Worm (Caenorhabditis elegans): ENCODE measurements around the gene gna-1.

gna-1 gene

DNA sequence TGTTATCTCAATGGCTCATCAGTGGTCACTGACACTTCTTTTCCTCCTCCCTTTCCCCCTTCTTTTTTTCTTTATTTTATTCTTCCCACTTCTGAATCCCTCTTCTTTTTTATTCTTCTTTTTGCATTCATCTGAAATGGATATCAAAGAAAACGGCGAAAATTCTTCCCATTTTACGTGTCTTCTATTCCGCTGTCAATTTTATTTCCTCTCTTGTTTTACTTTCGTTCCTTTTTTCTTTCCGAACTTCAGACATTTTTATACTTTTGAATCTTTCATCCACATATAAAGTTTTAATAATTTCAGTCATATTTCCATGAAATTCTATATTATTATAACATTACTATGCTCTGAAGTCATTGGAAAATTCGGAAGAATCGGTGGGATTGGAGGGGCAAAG, 32.7 kb downstream of the gna-1 start, which contains the start of gene B0024.3:
B0024.3 (plus strand) TSS at position 301 of the 400 bp plus-strand sequence.
- TF ChIP-seq flt-1 (GFP tag; IDR thresholded peaks at IDR 0.05), result no peak
- no peak for TF ChIP-seq ztf-23 (GFP tag; IDR thresholded peaks at IDR 0.05)
- TF ChIP-seq cog-1 (tag; optimal IDR thresholded peaks at IDR 0.05), result no peak
- TF ChIP-seq T22C8.4 (GFP tag; IDR thresholded peaks at IDR 0.05), result no peak
- no peak for TF ChIP-seq klf-2 (GFP tag; conservative IDR thresholded peaks at IDR 0.05)
- no peak for TF ChIP-seq ref-1 (GFP tag; conservative IDR thresholded peaks at IDR 0.05)
- TF ChIP-seq med-1 (GFP tag; optimal IDR thresholded peaks at IDR 0.05; ENCODE audit: insufficient read depth), result no peak
- TF ChIP-seq ztf-29 (GFP tag; IDR thresholded peaks at IDR 0.05), result no peak
- no peak for TF ChIP-seq tab-1 (GFP tag; IDR thresholded peaks at IDR 0.05)

DNA sequence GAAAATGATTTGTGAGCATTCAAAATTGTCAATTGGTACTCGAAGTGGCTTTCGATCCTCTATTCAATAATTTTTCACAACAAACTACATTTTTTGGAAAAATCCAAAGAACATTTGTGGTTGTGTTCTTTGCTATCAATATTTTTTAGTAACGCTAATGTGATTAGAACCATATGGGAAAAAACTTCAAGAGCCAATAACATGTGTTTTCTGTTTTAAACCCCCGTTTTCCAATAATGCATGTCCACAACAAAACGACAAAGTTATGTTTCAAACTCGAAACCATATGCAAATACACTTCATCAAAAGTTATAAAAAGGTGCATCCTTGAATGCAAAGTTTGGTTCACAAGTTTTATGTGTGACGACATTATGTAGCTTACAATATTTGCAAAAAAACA, 34.1 kb downstream of the gna-1 start:
- TF ChIP-seq tab-1 (GFP tag; IDR thresholded peaks at IDR 0.05) (no peak), flt-1 (GFP tag; IDR thresholded peaks at IDR 0.05) (no peak), T22C8.4 (GFP tag; IDR thresholded peaks at IDR 0.05) (no peak), ref-1 (GFP tag; conservative IDR thresholded peaks at IDR 0.05) (no peak), ztf-29 (GFP tag; IDR thresholded peaks at IDR 0.05) (no peak), klf-2 (GFP tag; conservative IDR thresholded peaks at IDR 0.05) (no peak), ztf-23 (GFP tag; IDR thresholded peaks at IDR 0.05) (no peak), cog-1 (tag; optimal IDR thresholded peaks at IDR 0.05) (no peak), med-1 (GFP tag; optimal IDR thresholded peaks at IDR 0.05; ENCODE audit: insufficient read depth) (no peak)

DNA sequence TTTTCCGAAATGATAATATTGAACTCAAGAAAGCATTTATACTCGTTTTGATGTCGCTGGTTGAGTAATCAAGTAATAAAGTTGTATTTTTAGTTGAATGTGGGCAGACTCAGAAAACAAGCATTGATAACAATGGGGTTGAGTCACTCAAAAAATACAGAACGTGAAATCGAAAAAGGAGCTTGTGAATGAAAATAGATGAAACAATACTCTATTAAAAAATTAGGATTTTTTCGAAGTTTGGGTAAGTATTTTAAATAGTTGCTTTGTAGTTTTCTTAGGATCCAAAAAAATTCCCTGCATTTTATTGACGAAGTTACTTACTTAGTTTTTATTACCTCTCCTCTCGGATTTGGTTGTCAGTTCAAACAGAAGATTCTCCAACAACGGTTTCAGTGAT, 36.5 kb downstream of the gna-1 start, which contains the start of gene lys-3:
lys-3 (minus strand) TSS at position 101 of the 400 bp plus-strand sequence.
- TF ChIP-seq cog-1 (tag; optimal IDR thresholded peaks at IDR 0.05) (no peak), ref-1 (GFP tag; conservative IDR thresholded peaks at IDR 0.05) (no peak), flt-1 (GFP tag; IDR thresholded peaks at IDR 0.05) (no peak), ztf-29 (GFP tag; IDR thresholded peaks at IDR 0.05) (no peak), med-1 (GFP tag; optimal IDR thresholded peaks at IDR 0.05; ENCODE audit: insufficient read depth) (no peak), tab-1 (GFP tag; IDR thresholded peaks at IDR 0.05) (no peak)

DNA sequence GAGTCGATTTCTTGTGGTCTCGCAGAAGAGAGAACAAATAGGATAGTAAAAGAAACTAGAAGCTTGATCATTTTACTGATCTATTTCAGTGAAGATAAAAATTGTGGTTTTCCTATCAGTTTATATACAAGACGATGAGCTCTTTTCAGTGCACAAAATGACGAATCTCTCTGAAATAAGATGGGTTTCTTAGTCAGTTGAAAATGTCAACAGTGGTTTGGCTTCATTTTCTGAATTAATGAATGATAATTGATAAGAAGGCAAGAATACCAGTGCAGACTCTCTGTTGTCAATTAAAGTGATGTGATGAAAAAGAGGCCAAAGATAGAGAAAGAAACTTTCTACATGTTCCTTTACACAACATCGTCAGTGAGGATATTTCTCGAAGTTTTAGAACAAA, 38.6 kb downstream of the gna-1 start, which contains the start of gene lys-2:
lys-2 (minus strand) TSS at position 101 of the 400 bp plus-strand sequence.
- TF ChIP-seq med-1 (GFP tag; optimal IDR thresholded peaks at IDR 0.05; ENCODE audit: insufficient read depth) (no peak), flt-1 (GFP tag; IDR thresholded peaks at IDR 0.05) (no peak), tab-1 (GFP tag; IDR thresholded peaks at IDR 0.05) (no peak), cog-1 (tag; optimal IDR thresholded peaks at IDR 0.05) (no peak), T22C8.4 (GFP tag; IDR thresholded peaks at IDR 0.05) (no peak), klf-2 (GFP tag; conservative IDR thresholded peaks at IDR 0.05) (no peak)

DNA sequence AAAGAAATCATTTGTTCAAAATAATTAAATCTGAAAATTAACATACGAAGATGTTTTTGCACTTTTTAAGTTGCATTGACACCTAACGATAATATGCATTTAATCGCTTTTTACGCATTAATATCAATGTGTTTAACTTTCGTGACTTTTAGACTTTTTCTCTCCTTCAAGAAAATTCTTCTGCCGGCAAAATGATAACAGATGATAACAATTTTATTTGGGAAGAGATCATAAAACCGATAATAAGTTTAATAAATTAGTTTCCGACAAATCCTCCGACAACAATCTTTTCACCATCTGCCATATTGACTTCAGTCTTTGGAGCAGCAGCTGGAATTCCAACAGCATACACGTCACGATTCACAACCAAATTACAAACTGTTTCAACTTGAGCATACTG, 39.8 kb downstream of the gna-1 start:
- TF ChIP-seq T22C8.4 (GFP tag; IDR thresholded peaks at IDR 0.05) (no peak), cog-1 (tag; optimal IDR thresholded peaks at IDR 0.05) (no peak), tab-1 (GFP tag; IDR thresholded peaks at IDR 0.05) (no peak), klf-2 (GFP tag; conservative IDR thresholded peaks at IDR 0.05) (no peak), ref-1 (GFP tag; conservative IDR thresholded peaks at IDR 0.05) (no peak), ztf-29 (GFP tag; IDR thresholded peaks at IDR 0.05) (no peak), med-1 (GFP tag; optimal IDR thresholded peaks at IDR 0.05; ENCODE audit: insufficient read depth) (no peak), flt-1 (GFP tag; IDR thresholded peaks at IDR 0.05) (no peak), ztf-23 (GFP tag; IDR thresholded peaks at IDR 0.05) (no peak)

DNA sequence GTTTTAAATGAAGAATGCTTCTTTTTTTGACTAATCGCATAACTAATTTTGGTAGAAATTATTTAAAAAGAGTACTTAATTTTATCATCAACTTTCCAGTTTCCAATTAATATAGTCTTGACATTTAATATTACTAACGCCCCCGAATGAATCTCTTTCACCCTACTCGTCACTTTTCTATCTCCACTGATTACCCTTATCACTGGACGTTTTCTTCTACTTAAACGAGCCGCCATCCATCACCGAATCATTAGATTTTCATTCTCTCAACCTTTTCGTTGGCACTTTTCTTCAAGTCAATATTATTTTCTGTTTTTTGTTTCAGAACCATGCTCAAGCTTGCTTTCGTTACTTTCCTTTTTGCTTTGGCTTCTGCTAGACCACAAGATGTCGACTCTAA, 42.4 kb downstream of the gna-1 start, which contains the start of gene lys-1:
lys-1 (plus strand) TSS at position 326 of the 400 bp plus-strand sequence.
- no peak for TF ChIP-seq T22C8.4 (GFP tag; IDR thresholded peaks at IDR 0.05)
- no peak for TF ChIP-seq tab-1 (GFP tag; IDR thresholded peaks at IDR 0.05)
- TF ChIP-seq klf-2 (GFP tag; conservative IDR thresholded peaks at IDR 0.05), result no peak
- no peak for TF ChIP-seq flt-1 (GFP tag; IDR thresholded peaks at IDR 0.05)
- no peak for TF ChIP-seq ref-1 (GFP tag; conservative IDR thresholded peaks at IDR 0.05)
- TF ChIP-seq cog-1 (tag; optimal IDR thresholded peaks at IDR 0.05), result no peak
- no peak for TF ChIP-seq ztf-29 (GFP tag; IDR thresholded peaks at IDR 0.05)
- no peak for TF ChIP-seq ztf-23 (GFP tag; IDR thresholded peaks at IDR 0.05)
- no peak for TF ChIP-seq med-1 (GFP tag; optimal IDR thresholded peaks at IDR 0.05; ENCODE audit: insufficient read depth)

DNA sequence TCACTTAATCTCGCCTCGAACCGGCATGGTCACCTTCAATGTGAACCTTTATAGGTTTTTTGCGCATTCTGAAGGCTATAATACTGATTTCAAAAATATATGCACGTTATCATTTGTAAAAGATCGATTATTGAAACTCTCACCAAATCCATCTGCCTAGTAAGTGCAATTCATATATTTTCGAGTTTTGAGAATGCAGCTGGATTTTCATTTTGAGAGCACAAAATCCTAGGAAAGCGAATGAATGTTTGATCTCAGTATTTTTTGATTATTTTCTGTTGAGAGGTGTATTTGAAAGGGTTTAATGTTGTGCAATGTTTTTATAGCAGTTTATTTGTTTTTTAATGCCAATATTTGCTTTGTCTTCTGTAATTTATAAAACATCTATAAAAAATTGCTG, 43.9 kb downstream of the gna-1 start:
- TF ChIP-seq cog-1 (tag; optimal IDR thresholded peaks at IDR 0.05) (no peak), klf-2 (GFP tag; conservative IDR thresholded peaks at IDR 0.05) (no peak), ztf-29 (GFP tag; IDR thresholded peaks at IDR 0.05) (no peak), tab-1 (GFP tag; IDR thresholded peaks at IDR 0.05) (no peak), ref-1 (GFP tag; conservative IDR thresholded peaks at IDR 0.05) (no peak), ztf-23 (GFP tag; IDR thresholded peaks at IDR 0.05) (no peak), T22C8.4 (GFP tag; IDR thresholded peaks at IDR 0.05) (no peak), med-1 (GFP tag; optimal IDR thresholded peaks at IDR 0.05; ENCODE audit: insufficient read depth) (no peak), flt-1 (GFP tag; IDR thresholded peaks at IDR 0.05) (no peak)

DNA sequence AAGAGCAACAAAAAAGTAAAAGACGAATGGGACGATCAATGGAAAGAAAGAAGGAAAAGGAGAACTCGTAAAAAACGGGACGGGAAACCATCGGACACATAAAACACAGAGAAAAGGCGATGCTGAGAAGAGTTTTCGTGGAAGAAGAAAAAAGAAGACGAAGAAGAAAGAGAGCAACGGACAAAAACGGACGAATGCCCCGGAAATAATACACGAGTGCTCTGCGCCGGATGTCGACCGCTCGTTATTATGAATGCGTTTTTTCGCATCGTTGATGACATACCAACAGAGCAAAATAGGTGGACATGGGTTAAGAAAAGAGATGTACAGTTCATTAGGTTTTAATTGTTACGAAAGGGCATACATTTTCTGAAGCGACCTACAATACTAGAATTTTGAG, 44.3 kb downstream of the gna-1 start, which contains the start of gene Y22F5A.11:
Y22F5A.11 (minus strand) TSS at position 28 of the 400 bp plus-strand sequence.
- TF ChIP-seq ref-1 (GFP tag; conservative IDR thresholded peaks at IDR 0.05) (no peak), ztf-29 (GFP tag; IDR thresholded peaks at IDR 0.05) (no peak), flt-1 (GFP tag; IDR thresholded peaks at IDR 0.05) (no peak), med-1 (GFP tag; optimal IDR thresholded peaks at IDR 0.05; ENCODE audit: insufficient read depth) (no peak), tab-1 (GFP tag; IDR thresholded peaks at IDR 0.05) (no peak), T22C8.4 (GFP tag; IDR thresholded peaks at IDR 0.05) (no peak), cog-1 (tag; optimal IDR thresholded peaks at IDR 0.05) (no peak), klf-2 (GFP tag; conservative IDR thresholded peaks at IDR 0.05) (no peak)

DNA sequence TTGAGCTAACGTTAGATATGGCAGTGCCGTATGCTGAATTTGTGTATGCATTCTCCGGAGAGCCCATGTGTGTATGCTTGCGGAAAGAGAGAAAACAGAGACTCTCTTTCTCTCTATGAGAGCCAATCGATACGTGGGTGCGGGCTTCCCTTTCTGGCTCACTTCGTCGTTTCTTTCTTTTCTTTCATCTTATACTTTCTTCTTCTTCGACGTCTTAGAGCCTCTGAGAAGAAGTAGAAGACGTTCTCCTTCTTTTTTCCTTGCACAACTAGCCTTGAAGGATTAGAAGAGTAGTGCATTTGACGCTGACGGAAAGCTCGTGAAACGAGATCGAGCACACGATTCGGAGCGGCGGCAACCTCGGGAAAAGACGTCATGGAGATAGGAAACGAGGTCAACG, 46.1 kb downstream of the gna-1 start:
- no peak for TF ChIP-seq ztf-29 (GFP tag; IDR thresholded peaks at IDR 0.05)
- TF ChIP-seq ref-1 (GFP tag; conservative IDR thresholded peaks at IDR 0.05), result no peak
- no peak for TF ChIP-seq flt-1 (GFP tag; IDR thresholded peaks at IDR 0.05)
- TF ChIP-seq klf-2 (GFP tag; conservative IDR thresholded peaks at IDR 0.05), result no peak
- TF ChIP-seq cog-1 (tag; optimal IDR thresholded peaks at IDR 0.05), result no peak
- 0 out of 2 replicates have a peak, but pooled peaks have one; percentile 45 for TF ChIP-seq T22C8.4 (GFP tag; IDR thresholded peaks at IDR 0.05)
- TF ChIP-seq ztf-23 (GFP tag; IDR thresholded peaks at IDR 0.05), result no peak

DNA sequence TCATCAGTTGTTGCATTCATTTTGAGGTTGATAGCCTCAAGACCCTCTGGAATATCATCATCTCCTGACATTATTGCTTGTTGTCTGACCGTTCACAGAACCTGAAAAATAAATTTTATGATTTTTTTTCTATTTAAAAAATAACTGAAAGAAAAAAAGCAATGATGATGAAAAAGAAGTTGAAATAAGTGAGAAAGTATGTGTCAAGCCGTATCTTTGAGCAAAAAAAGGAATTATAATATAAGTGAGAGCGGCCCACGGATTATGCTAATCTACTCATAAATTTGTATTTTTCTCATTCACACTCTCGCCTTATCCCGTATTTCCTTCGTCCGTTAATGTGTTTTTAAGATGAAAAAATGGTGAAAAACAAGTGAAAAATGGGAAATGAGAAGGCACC, 49.7 kb downstream of the gna-1 start, which contains the start of gene ric-4:
ric-4 (minus strand) TSS at position 101 of the 400 bp plus-strand sequence.
- TF ChIP-seq klf-2 (GFP tag; conservative IDR thresholded peaks at IDR 0.05) (no peak), ztf-29 (GFP tag; IDR thresholded peaks at IDR 0.05) (no peak), flt-1 (GFP tag; IDR thresholded peaks at IDR 0.05) (no peak), med-1 (GFP tag; optimal IDR thresholded peaks at IDR 0.05; ENCODE audit: insufficient read depth) (no peak), ref-1 (GFP tag; conservative IDR thresholded peaks at IDR 0.05) (no peak), cog-1 (tag; optimal IDR thresholded peaks at IDR 0.05) (no peak), tab-1 (GFP tag; IDR thresholded peaks at IDR 0.05) (no peak), T22C8.4 (GFP tag; IDR thresholded peaks at IDR 0.05) (no peak), ztf-23 (GFP tag; IDR thresholded peaks at IDR 0.05) (no peak)
